Fruit fly (Drosophila melanogaster) whole organism, embryonic: ENCODE data around the gene CG43850.

Source experiments
- CG10462 ChIP-seq: fragments of 200-800 bp; sonication (Bioruptor generic); optimal IDR thresholded peaks from 2 replicates; lab custom pipeline; 2016; ENCODE audit warnings: missing biosample characterization, missing genetic modification characterization
- CG10565 ChIP-seq: fragments of 200-800 bp; sonication (Bioruptor generic); optimal IDR thresholded peaks from 3 replicates; lab custom pipeline; 2016; ENCODE audit warnings: missing biosample characterization, mild to moderate bottlenecking, missing genetic modification characterization
- CG11093 ChIP-seq: fragments of 200-800 bp; sonication (Bioruptor generic); IDR thresholded peaks from 3 replicates; pipeline ENCODE4 v1.3.6; 2022; ENCODE audit warnings: missing biosample characterization, missing genetic modification characterization
- CG12744 ChIP-seq: fragments of 200-800 bp; sonication (Bioruptor generic); optimal IDR thresholded peaks from 2 replicates; lab custom pipeline; 2016; ENCODE audit warnings: missing biosample characterization, missing genetic modification characterization
- CG13894 ChIP-seq: fragments of 200-800 bp; sonication (Bioruptor generic); optimal IDR thresholded peaks from 3 replicates; lab custom pipeline; 2018; ENCODE audit warnings: missing biosample characterization, mild to moderate bottlenecking, missing genetic modification characterization, moderate library complexity
- CG14710 ChIP-seq: fragments of 200-800 bp; sonication (Bioruptor generic); optimal IDR thresholded peaks from 3 replicates; lab custom pipeline; 2019; ENCODE audit warnings: missing biosample characterization, mild to moderate bottlenecking, missing genetic modification characterization, moderate library complexity
- CG1602 ChIP-seq: fragments of 200-800 bp; sonication (Bioruptor generic); optimal IDR thresholded peaks from 3 replicates; lab custom pipeline; 2016; ENCODE audit warnings: missing biosample characterization, missing genetic modification characterization
- CG17186 ChIP-seq: fragments of 200-800 bp; sonication (Bioruptor generic); optimal IDR thresholded peaks from 3 replicates; lab custom pipeline; 2017; ENCODE audit warnings: missing biosample characterization, missing genetic modification reagents, missing genetic modification characterization
- CG18262 ChIP-seq: fragments of 200-800 bp; optimal IDR thresholded peaks from 3 replicates; lab custom pipeline; 2019; ENCODE audit warnings: missing biosample characterization, mild to moderate bottlenecking, missing genetic modification characterization, moderate library complexity
- CG1832 ChIP-seq: fragments of 200-800 bp; sonication (Bioruptor generic); optimal IDR thresholded peaks from 2 replicates; lab custom pipeline; 2017; ENCODE audit warnings: missing biosample characterization, mild to moderate bottlenecking, missing genetic modification characterization, inconsistent platforms
- CG18476 ChIP-seq: fragments of 200-800 bp; sonication (Bioruptor generic); optimal IDR thresholded peaks from 2 replicates; lab custom pipeline; 2016; ENCODE audit warnings: missing biosample characterization, mild to moderate bottlenecking, missing genetic modification characterization
- CG18599 ChIP-seq: fragments of 200-800 bp; sonication (Bioruptor generic); optimal IDR thresholded peaks from 3 replicates; lab custom pipeline; 2017; ENCODE audit warnings: missing biosample characterization, missing genetic modification characterization, mild to moderate bottlenecking, moderate library complexity, missing genetic modification reagents
- CG2116 ChIP-seq: fragments of 200-800 bp; sonication (Bioruptor generic); optimal IDR thresholded peaks from 3 replicates; lab custom pipeline; 2018; ENCODE audit warnings: missing biosample characterization, mild to moderate bottlenecking, missing genetic modification characterization
- CG2199 ChIP-seq: fragments of 200-800 bp; sonication (Bioruptor generic); IDR thresholded peaks from 3 replicates; pipeline ENCODE4 v1.3.6; 2022; ENCODE audit warnings: missing biosample characterization, missing genetic modification characterization
- CG34376 ChIP-seq: fragments of 200-800 bp; sonication (Bioruptor generic); optimal IDR thresholded peaks from 2 replicates; lab custom pipeline; 2018; ENCODE audit warnings: missing biosample characterization, mild to moderate bottlenecking, missing genetic modification characterization
- CG4730 ChIP-seq: fragments of 200-800 bp; sonication (Bioruptor generic); IDR thresholded peaks from 2 replicates; pipeline ENCODE4 v1.3.6; 2022; ENCODE audit warnings: missing biosample characterization, missing genetic modification characterization
- CG7556 ChIP-seq: fragments of 200-800 bp; sonication (Bioruptor generic); optimal IDR thresholded peaks from 2 replicates; lab custom pipeline; 2017; ENCODE audit warnings: missing biosample characterization, mild to moderate bottlenecking, missing genetic modification characterization
- CG8359 ChIP-seq: fragments of 200-800 bp; sonication (Bioruptor generic); optimal IDR thresholded peaks from 2 replicates; lab custom pipeline; 2017; ENCODE audit warnings: missing biosample characterization, mild to moderate bottlenecking, missing genetic modification characterization, borderline replicate concordance
- Camta ChIP-seq: fragments of 200-800 bp; sonication (Bioruptor generic); optimal IDR thresholded peaks from 2 replicates; lab custom pipeline; 2016; ENCODE audit warnings: missing biosample characterization, missing genetic modification characterization
- Chrac-16 ChIP-seq: fragments of 200-800 bp; sonication (Bioruptor generic); optimal IDR thresholded peaks from 3 replicates; lab custom pipeline; 2016; ENCODE audit warnings: missing biosample characterization, missing genetic modification characterization
- D19B ChIP-seq: fragments of 200-800 bp; sonication (Bioruptor generic); optimal IDR thresholded peaks from 2 replicates; lab custom pipeline; 2017; ENCODE audit warnings: missing biosample characterization, mild to moderate bottlenecking, missing genetic modification characterization
- Dad ChIP-seq: fragments of 200-800 bp; sonication (Bioruptor generic); optimal IDR thresholded peaks from 3 replicates; lab custom pipeline; 2016; ENCODE audit warnings: missing biosample characterization, missing genetic modification characterization
- Dek ChIP-seq: fragments of 200-800 bp; sonication (Bioruptor generic); optimal IDR thresholded peaks from 3 replicates; lab custom pipeline; 2019; ENCODE audit warnings: missing biosample characterization, mild to moderate bottlenecking, missing genetic modification characterization, moderate library complexity
- Dref ChIP-seq: fragments of 200-800 bp; sonication (Bioruptor generic); IDR thresholded peaks from 2 replicates; pipeline ENCODE4 v1.3.6; 2022; ENCODE audit warnings: missing biosample characterization, missing genetic modification characterization
- MESR4 ChIP-seq: fragments of 200-800 bp; sonication (Bioruptor generic); optimal IDR thresholded peaks from 2 replicates; lab custom pipeline; 2018; ENCODE audit warnings: missing biosample characterization, mild to moderate bottlenecking, missing genetic modification characterization, moderate library complexity
- Nf-YB ChIP-seq: fragments of 200-800 bp; sonication (Bioruptor generic); optimal IDR thresholded peaks from 3 replicates; lab custom pipeline; 2019; ENCODE audit warnings: missing biosample characterization, mild to moderate bottlenecking, missing genetic modification characterization, moderate library complexity
- Taf1 ChIP-seq: fragments of 200-800 bp; sonication (Bioruptor generic); IDR thresholded peaks from 2 replicates; pipeline ENCODE4 v1.3.6; 2022; ENCODE audit warnings: missing biosample characterization, missing genetic modification characterization
- caup ChIP-seq: fragments of 200-800 bp; sonication (Bioruptor generic); optimal IDR thresholded peaks from 3 replicates; lab custom pipeline; 2017; ENCODE audit warnings: missing biosample characterization, mild to moderate bottlenecking, missing genetic modification characterization, moderate library complexity; ENCODE audit not compliant: severe bottlenecking
- dmrt11E ChIP-seq: fragments of 200-800 bp; sonication (Bioruptor generic); optimal IDR thresholded peaks from 3 replicates; lab custom pipeline; 2018; ENCODE audit warnings: missing biosample characterization, mild to moderate bottlenecking, missing genetic modification characterization, moderate library complexity
- dmrt99B ChIP-seq: fragments of 200-800 bp; sonication (Bioruptor generic); optimal IDR thresholded peaks from 2 replicates; lab custom pipeline; 2018; ENCODE audit warnings: missing biosample characterization, mild to moderate bottlenecking, missing genetic modification characterization, moderate library complexity
- dpn ChIP-seq, 2 experiments: fragments of 200-800 bp; sonication (Bioruptor generic); optimal IDR thresholded peaks; 3 replicates each; lab custom pipeline; 2016; ENCODE audit warnings: missing biosample characterization in 2 of 2, missing genetic modification characterization in 2 of 2
- ewg ChIP-seq: fragments of 200-800 bp; sonication (Bioruptor generic); optimal IDR thresholded peaks from 3 replicates; lab custom pipeline; 2017; ENCODE audit warnings: mild to moderate bottlenecking, missing biosample characterization, missing genetic modification reagents, missing genetic modification characterization
- gcm2 ChIP-seq: fragments of 200-800 bp; sonication (Bioruptor generic); optimal IDR thresholded peaks from 2 replicates; lab custom pipeline; 2016; ENCODE audit warnings: missing biosample characterization, missing genetic modification characterization
- gsb-n ChIP-seq: fragments of 200-800 bp; sonication (Bioruptor generic); optimal IDR thresholded peaks from 3 replicates; lab custom pipeline; 2018; ENCODE audit warnings: missing biosample characterization, mild to moderate bottlenecking, missing genetic modification characterization
- ham ChIP-seq: fragments of 200-800 bp; sonication (Bioruptor generic); IDR thresholded peaks from 2 replicates; pipeline ENCODE4 v1.3.6; 2022; ENCODE audit warnings: missing biosample characterization, missing genetic modification characterization
- ind ChIP-seq: fragments of 200-800 bp; sonication (Bioruptor generic); optimal IDR thresholded peaks from 3 replicates; lab custom pipeline; 2016; ENCODE audit warnings: missing biosample characterization, missing genetic modification characterization
- jing ChIP-seq: fragments of 200-800 bp; sonication (Bioruptor generic); optimal IDR thresholded peaks from 2 replicates; lab custom pipeline; 2018; ENCODE audit warnings: missing biosample characterization, mild to moderate bottlenecking, missing genetic modification characterization
- maf-S ChIP-seq: fragments of 200-800 bp; sonication (Bioruptor generic); optimal IDR thresholded peaks from 2 replicates; lab custom pipeline; 2016; ENCODE audit warnings: missing biosample characterization, missing genetic modification characterization
- mam ChIP-seq: fragments of 200-800 bp; sonication (Bioruptor generic); optimal IDR thresholded peaks from 3 replicates; lab custom pipeline; 2016; ENCODE audit warnings: missing biosample characterization, missing genetic modification characterization
- mld ChIP-seq: fragments of 200-800 bp; sonication (Bioruptor generic); IDR thresholded peaks from 3 replicates; pipeline ENCODE4 v1.3.6; 2022; ENCODE audit warnings: missing biosample characterization, missing genetic modification characterization; ENCODE audit not compliant: partially characterized antibody
- oc ChIP-seq: fragments of 200-800 bp; sonication (Bioruptor generic); optimal IDR thresholded peaks from 2 replicates; lab custom pipeline; 2018; ENCODE audit warnings: missing biosample characterization, mild to moderate bottlenecking, missing genetic modification characterization, moderate library complexity
- slp2 ChIP-seq: fragments of 200-800 bp; sonication (Bioruptor generic); optimal IDR thresholded peaks from 2 replicates; lab custom pipeline; 2016; ENCODE audit warnings: missing biosample characterization, missing genetic modification characterization
- so ChIP-seq: fragments of 200-800 bp; sonication (Bioruptor generic); IDR thresholded peaks from 3 replicates; pipeline ENCODE4 v1.3.6; 2022; ENCODE audit warnings: missing biosample characterization, missing genetic modification characterization
- sug ChIP-seq: fragments of 200-800 bp; optimal IDR thresholded peaks from 2 replicates; lab custom pipeline; 2019; ENCODE audit warnings: missing biosample characterization, mild to moderate bottlenecking, missing genetic modification characterization, moderate library complexity
- tap ChIP-seq: fragments of 200-800 bp; optimal IDR thresholded peaks from 3 replicates; lab custom pipeline; 2019; ENCODE audit warnings: missing biosample characterization, mild to moderate bottlenecking, missing genetic modification characterization, moderate library complexity
- tx ChIP-seq: fragments of 200-800 bp; sonication (Bioruptor generic); optimal IDR thresholded peaks from 2 replicates; lab custom pipeline; 2016; ENCODE audit warnings: missing biosample characterization, missing genetic modification characterization
- unpg ChIP-seq: fragments of 200-800 bp; sonication (Bioruptor generic); optimal IDR thresholded peaks from 3 replicates; lab custom pipeline; 2018; ENCODE audit warnings: missing biosample characterization, mild to moderate bottlenecking, missing genetic modification characterization, moderate library complexity
- zen2 ChIP-seq: fragments of 200-800 bp; sonication (Bioruptor generic); IDR thresholded peaks from 3 replicates; pipeline ENCODE4 v1.3.6; 2022; ENCODE audit warnings: missing biosample characterization, missing genetic modification characterization; ENCODE audit not compliant: partially characterized antibody

Gene CG43850

DNA sequence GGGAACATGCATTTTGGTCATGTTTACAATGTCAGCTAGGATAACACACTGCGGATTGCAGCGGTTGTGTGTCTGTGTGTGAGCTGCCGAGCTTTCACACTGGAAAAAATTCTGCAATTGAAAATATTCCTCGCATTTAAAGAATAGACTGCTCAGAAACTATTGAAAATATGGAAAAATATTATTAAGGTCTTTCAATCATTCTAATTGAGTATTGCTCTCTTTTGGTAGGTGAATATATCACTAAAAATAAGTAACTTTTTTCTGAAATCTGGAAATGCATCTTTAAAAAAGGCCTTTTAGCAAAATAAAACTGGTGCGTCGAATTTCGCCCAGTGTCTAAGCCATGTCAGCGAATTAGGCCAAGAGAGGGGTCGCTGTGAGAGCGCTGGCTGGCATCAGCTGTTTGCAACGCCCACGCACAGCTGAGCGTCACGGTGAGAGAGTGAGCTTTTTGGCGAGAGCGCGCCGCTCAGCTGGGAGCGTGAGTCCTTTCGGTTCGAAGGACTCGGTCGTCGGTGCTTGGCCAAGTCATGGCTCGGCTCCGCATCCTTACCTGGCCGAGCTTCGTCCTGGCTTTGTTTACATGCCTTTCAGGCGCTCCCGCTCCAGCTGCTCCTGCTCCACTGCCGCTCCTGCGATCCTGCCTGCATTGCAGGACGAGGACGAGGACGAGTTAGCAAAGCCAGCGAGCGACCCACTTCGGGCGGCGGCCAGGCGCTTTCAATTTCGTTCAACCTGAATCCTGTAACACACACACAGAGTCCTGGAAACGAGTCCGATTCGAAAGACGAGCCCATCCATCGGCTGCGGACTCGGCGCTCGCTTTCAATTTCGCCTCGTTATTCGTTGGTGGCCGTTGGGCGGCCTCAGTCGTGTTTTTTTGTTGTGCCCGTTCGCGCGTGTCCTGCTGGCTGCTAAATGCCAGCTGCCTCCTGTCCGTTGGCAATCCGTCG, 46.0 kb downstream of the CG43850 start, which contains the start of gene CG46308 (continued):
- TF ChIP-seq Dref (GFP tag; lab: Robert Waterston, UW) (no peak), Dek (tag; lab: Kevin White, UChicago) (peak; percentile 10), CG18476 (GFP tag; lab: Kevin White, UChicago) (no peak), mam (peak; percentile 23), CG34376 (GFP tag; lab: Kevin White, UChicago) (peak; percentile 0), tx (GFP tag; lab: Kevin White, UChicago) (no peak), dpn (GFP tag; optimal IDR thresholded peaks at IDR 0.05; lab: Kevin White, UChicago) (peak; percentile 14 to 28), ind (GFP tag; lab: Kevin White, UChicago) (peak; percentile 20), oc (no peak), CG14710 (no peak), so (GFP tag; lab: Robert Waterston, UW) (no peak), caup (GFP tag; lab: Kevin White, UChicago) (peak; percentile 53), Taf1 (GFP tag; lab: Robert Waterston, UW) (no peak), sug (tag; lab: Kevin White, UChicago) (no peak), CG7556 (peak; percentile 67), unpg (GFP tag; lab: Kevin White, UChicago) (no peak), CG2116 (GFP tag; lab: Kevin White, UChicago) (no peak), jing (GFP tag; lab: Kevin White, UChicago) (no peak), Chrac-16 (GFP tag; lab: Kevin White, UChicago) (no peak), maf-S (peak; percentile 8), CG8359 (GFP tag; lab: Kevin White, UChicago) (no peak), tap (no peak), CG1832 (GFP tag; lab: Kevin White, UChicago) (no peak), CG2199 (GFP tag; lab: Robert Waterston, UW) (no peak), slp2 (GFP tag; lab: Kevin White, UChicago) (peak; percentile 5), CG11093 (no peak), mld (GFP tag; lab: Robert Waterston, UW) (no peak), dmrt11E (tag; lab: Kevin White, UChicago) (no peak), D19B (no peak), CG13894 (tag; lab: Kevin White, UChicago) (no peak), Dad (GFP tag; lab: Kevin White, UChicago) (no peak), CG18599 (GFP tag; lab: Kevin White, UChicago) (peak; percentile 80), CG10462 (no peak), MESR4 (GFP tag; lab: Kevin White, UChicago) (no peak), Nf-YB (GFP tag; lab: Kevin White, UChicago) (no peak), CG4730 (GFP tag; lab: Robert Waterston, UW) (no peak), gcm2 (GFP tag; lab: Kevin White, UChicago) (no peak), CG10565 (no peak), CG12744 (no peak), CG17186 (no peak), ham (no peak), CG1602 (GFP tag; lab: Kevin White, UChicago) (no peak), zen2 (GFP tag; lab: Robert Waterston, UW) (no peak), ewg (no peak), CG18262 (tag; lab: Kevin White, UChicago) (no peak), Camta (no peak), gsb-n (tag; lab: Kevin White, UChicago) (no peak), dmrt99B (tag; lab: Kevin White, UChicago) (peak; percentile 48)
